Fruit fly (Drosophila melanogaster): ENCODE results near the gene Kah.

Kah gene

dm6 chr3L:617926-618325 lies 28.9 kb upstream of the Kah start:
- TF ChIP-seq usp (GFP tag; optimal IDR thresholded peaks at IDR 0.05), result no peak
- peak; percentile 6 for TF ChIP-seq Vsx2 (GFP tag; optimal IDR thresholded peaks at IDR 0.05; ENCODE audit: partially characterized antibody)
- TF ChIP-seq pan (optimal IDR thresholded peaks at IDR 0.05), result no peak

- TF ChIP-seq h (GFP tag; optimal IDR thresholded peaks at IDR 0.05), result peak; percentile 20
- TF ChIP-seq sv (GFP tag; optimal IDR thresholded peaks at IDR 0.05), result no peak
- TF ChIP-seq CG32264 (GFP tag; optimal IDR thresholded peaks at IDR 0.05), result no peak
- peak; percentile 94 for TF ChIP-seq Dif (GFP tag; optimal IDR thresholded peaks at IDR 0.05; ENCODE audit: partially characterized antibody)
- TF ChIP-seq Sp1 (GFP tag; optimal IDR thresholded peaks at IDR 0.05), result peak; percentile 27
- no peak for TF ChIP-seq ey (GFP tag; optimal IDR thresholded peaks at IDR 0.05)
- TF ChIP-seq CG9705 (GFP tag; optimal IDR thresholded peaks at IDR 0.05), result no peak
- peak; percentile 34 for TF ChIP-seq rgr (GFP tag; optimal IDR thresholded peaks at IDR 0.05)
- peak; percentile 3 for TF ChIP-seq Hr83 (GFP tag; optimal IDR thresholded peaks at IDR 0.05; ENCODE audit: poor library complexity, severe bottlenecking)
- no peak for TF ChIP-seq usp (GFP tag; optimal IDR thresholded peaks at IDR 0.05)
- TF ChIP-seq N (GFP tag; optimal IDR thresholded peaks at IDR 0.05), result peak; percentile 85
- TF ChIP-seq fru (GFP tag; optimal IDR thresholded peaks at IDR 0.05), result peak; percentile 53
- TF ChIP-seq Mio (GFP tag; optimal IDR thresholded peaks at IDR 0.05), result no peak
- no peak for TF ChIP-seq Rel (GFP tag; optimal IDR thresholded peaks at IDR 0.05)
- TF ChIP-seq Rel (tag; optimal IDR thresholded peaks at IDR 0.05), result peak; percentile 66
- peak; percentile 76 for TF ChIP-seq CrebA (GFP tag; optimal IDR thresholded peaks at IDR 0.05; ENCODE audit: borderline replicate concordance)
- peak; percentile 40 for TF ChIP-seq brk (GFP tag; optimal IDR thresholded peaks at IDR 0.05)
- TF ChIP-seq psq (GFP tag; optimal IDR thresholded peaks at IDR 0.05), result peak; percentile 71
- peak; percentile 6 for TF ChIP-seq HLH106 (tag; optimal IDR thresholded peaks at IDR 0.05)
- peak in 1 of 2 experiments; percentile 76 for TF ChIP-seq dl (GFP tag; optimal IDR thresholded peaks at IDR 0.05; ENCODE audit: insufficient read depth in 1 of 2, partially characterized antibody in 2 of 2)
- TF ChIP-seq dsf (GFP tag; optimal IDR thresholded peaks at IDR 0.05; ENCODE audit: borderline replicate concordance), result no peak
- TF ChIP-seq Vsx2 (GFP tag; optimal IDR thresholded peaks at IDR 0.05; ENCODE audit: partially characterized antibody), result peak; percentile 87
- TF ChIP-seq br (GFP tag; optimal IDR thresholded peaks at IDR 0.05), result peak; percentile 12
- peak in 1 of 2 experiments; percentile 2 for TF ChIP-seq foxo (GFP tag; optimal IDR thresholded peaks at IDR 0.05)
- peak; percentile 2 for TF ChIP-seq Hr78 (GFP tag; optimal IDR thresholded peaks at IDR 0.05)
Measured at dm6 chr3L:616482-617148, 27.5 kb upstream of the Kah start.

- TF ChIP-seq woc (GFP tag; optimal IDR thresholded peaks at IDR 0.05) (no peak), CG9705 (GFP tag; optimal IDR thresholded peaks at IDR 0.05) (no peak)
Measured at dm6 chr3L:616099-616481, 27.0 kb upstream of the Kah start.

- TF ChIP-seq fru (GFP tag; optimal IDR thresholded peaks at IDR 0.05) (peak; percentile 51), CG9705 (GFP tag; optimal IDR thresholded peaks at IDR 0.05) (no peak), OdsH (GFP tag; optimal IDR thresholded peaks at IDR 0.05) (peak; percentile 1), ey (GFP tag; optimal IDR thresholded peaks at IDR 0.05) (peak; percentile 7), br (GFP tag; optimal IDR thresholded peaks at IDR 0.05) (peak; percentile 0), Myc (optimal IDR thresholded peaks at IDR 0.05) (no peak), dl (GFP tag; optimal IDR thresholded peaks at IDR 0.05; ENCODE audit: insufficient read depth in 1 of 2, partially characterized antibody in 2 of 2) (no peak), foxo (GFP tag; optimal IDR thresholded peaks at IDR 0.05) (peak in 1 of 2 experiments; percentile 30), sv (GFP tag; optimal IDR thresholded peaks at IDR 0.05) (peak; percentile 82), lola (GFP tag; optimal IDR thresholded peaks at IDR 0.05) (no peak), Dfd (GFP tag; optimal IDR thresholded peaks at IDR 0.05) (no peak)
Measured at dm6 chr3L:615425-616046, 26.5 kb upstream of the Kah start.
